Fruit fly (Drosophila melanogaster): ENCODE results near the gene CG33920.

CG33920 gene

DNA sequence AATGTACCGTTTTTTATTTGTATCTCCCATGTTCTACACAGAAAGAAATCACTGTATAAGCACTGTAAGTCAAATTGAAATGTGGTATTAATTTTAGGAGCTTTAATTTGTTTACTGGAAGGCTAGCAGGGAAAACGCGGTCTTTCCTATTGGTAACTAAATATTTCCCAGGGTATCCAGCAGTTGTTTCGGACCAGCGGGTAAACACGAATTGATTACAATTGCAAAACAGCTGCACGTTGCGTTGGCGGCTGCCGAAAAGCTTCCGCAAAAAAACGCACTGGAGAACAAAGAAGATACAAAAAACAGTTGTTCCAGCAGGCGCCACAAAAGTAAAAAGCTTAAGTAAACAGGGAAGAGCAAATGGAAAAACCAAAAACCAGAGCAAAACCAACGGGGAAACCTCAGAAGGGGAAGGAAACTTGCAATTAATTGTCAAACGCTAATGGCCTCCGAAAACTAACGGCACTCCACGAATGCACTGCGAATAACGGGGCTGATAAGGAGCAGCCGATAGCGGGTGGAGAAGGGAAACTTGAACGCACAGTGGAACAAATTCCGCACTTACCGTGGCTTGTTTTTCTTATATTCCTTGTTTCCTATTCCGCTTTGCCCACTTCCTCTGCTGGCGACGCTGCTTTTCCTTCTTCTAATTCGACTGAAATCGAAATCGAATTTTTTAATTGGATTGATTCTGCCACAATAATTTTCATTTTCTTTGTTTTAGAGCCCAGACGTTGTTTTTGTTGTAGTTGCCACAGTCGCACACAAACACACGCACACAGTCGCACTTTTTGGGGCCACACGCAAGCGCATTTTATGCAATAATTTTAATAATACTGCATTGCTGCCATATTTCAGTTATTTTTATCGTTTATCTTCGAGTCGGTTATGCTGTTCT lies 15.2 kb upstream of the CG33920 start (continued):
- TF ChIP-seq grn (GFP tag; optimal IDR thresholded peaks at IDR 0.05), result no peak
- no peak for TF ChIP-seq CG10147 (GFP tag; optimal IDR thresholded peaks at IDR 0.05)
- no peak for TF ChIP-seq pb (GFP tag; optimal IDR thresholded peaks at IDR 0.05)
- no peak for TF ChIP-seq ssp (GFP tag; IDR thresholded peaks at IDR 0.05)
- 0 out of 2 replicates have a peak, but pooled peaks have one; percentile 32 for TF ChIP-seq CG10321 (GFP tag; IDR thresholded peaks at IDR 0.05)
- no peak for TF ChIP-seq Doc2 (GFP tag; IDR thresholded peaks at IDR 0.05)
- TF ChIP-seq CG11247 (GFP tag; IDR thresholded peaks at IDR 0.05), result no peak
- TF ChIP-seq dimm (GFP tag; IDR thresholded peaks at IDR 0.05), result 0 out of 2 replicates have a peak, but pooled peaks have one; percentile 17
- TF ChIP-seq Dfd (GFP tag; optimal IDR thresholded peaks at IDR 0.05), result no peak
- peak; percentile 43 for TF ChIP-seq CG11504 (tag; optimal IDR thresholded peaks at IDR 0.05)
- 0 out of 2 replicates have a peak, but pooled peaks have one; percentile 32 for TF ChIP-seq CG5953 (GFP tag; IDR thresholded peaks at IDR 0.05)
- TF ChIP-seq slp2 (GFP tag; optimal IDR thresholded peaks at IDR 0.05), result peak; percentile 35
- TF ChIP-seq Sry-β (GFP tag; optimal IDR thresholded peaks at IDR 0.05), result no peak
- TF ChIP-seq ro (GFP tag; IDR thresholded peaks at IDR 0.05), result no peak
- TF ChIP-seq fu2 (GFP tag; optimal IDR thresholded peaks at IDR 0.05), result no peak
- TF ChIP-seq CG12942 (GFP tag; optimal IDR thresholded peaks at IDR 0.05), result peak; percentile 5
- no peak for TF ChIP-seq cato (GFP tag; optimal IDR thresholded peaks at IDR 0.05; ENCODE audit: borderline replicate concordance)
- TF ChIP-seq CG14965 (GFP tag; optimal IDR thresholded peaks at IDR 0.05; ENCODE audit: borderline replicate concordance), result no peak
- no peak for TF ChIP-seq CG34376 (GFP tag; optimal IDR thresholded peaks at IDR 0.05)
- peak; percentile 26; the same call in 1 of the 2 replicates for TF ChIP-seq sens-2 (GFP tag; IDR thresholded peaks at IDR 0.05)
- no peak for TF ChIP-seq fru (optimal IDR thresholded peaks at IDR 0.05)
- TF ChIP-seq mam (GFP tag; optimal IDR thresholded peaks at IDR 0.05), result peak; percentile 55
- TF ChIP-seq CG7745 (tag; optimal IDR thresholded peaks at IDR 0.05), result no peak
- TF ChIP-seq psq (GFP tag; optimal IDR thresholded peaks at IDR 0.05), result no peak
- no peak for TF ChIP-seq lola (GFP tag; optimal IDR thresholded peaks at IDR 0.05)
- TF ChIP-seq CG15269 (tag; optimal IDR thresholded peaks at IDR 0.05), result peak; percentile 42
- peak; percentile 22; the same call in 1 of the 2 replicates for TF ChIP-seq wor (GFP tag; IDR thresholded peaks at IDR 0.05)
- TF ChIP-seq CkIIα-i1 (GFP tag; IDR thresholded peaks at IDR 0.05), result no peak
- no peak for TF ChIP-seq CG4854 (GFP tag; optimal IDR thresholded peaks at IDR 0.05)
- peak; percentile 57; the same call in 2 of the 3 replicates for TF ChIP-seq Aef1 (GFP tag; IDR thresholded peaks at IDR 0.05)
- no peak for TF ChIP-seq dm (GFP tag; optimal IDR thresholded peaks at IDR 0.05)
- no peak for TF ChIP-seq CG6854 (GFP tag; optimal IDR thresholded peaks at IDR 0.05)
- TF ChIP-seq Nf-YC (tag; optimal IDR thresholded peaks at IDR 0.05), result peak; percentile 11
- TF ChIP-seq sim (GFP tag; IDR thresholded peaks at IDR 0.05), result no peak
- TF ChIP-seq nau (GFP tag; optimal IDR thresholded peaks at IDR 0.05), result peak; percentile 17
- TF ChIP-seq Rx (GFP tag; IDR thresholded peaks at IDR 0.05), result peak; percentile 51
- TF ChIP-seq Ssrp (tag; optimal IDR thresholded peaks at IDR 0.05), result peak; percentile 13
- TF ChIP-seq CrebB (tag; optimal IDR thresholded peaks at IDR 0.05), result no peak
- peak; percentile 17 for TF ChIP-seq CG4424 (GFP tag; optimal IDR thresholded peaks at IDR 0.05)
- TF ChIP-seq CG3995 (GFP tag; optimal IDR thresholded peaks at IDR 0.05), result no peak
- TF ChIP-seq chinmo (GFP tag; IDR thresholded peaks at IDR 0.05; ENCODE audit: partially characterized antibody), result no peak
- peak; percentile 27; the same call in 2 of the 3 replicates for TF ChIP-seq tgo (GFP tag; IDR thresholded peaks at IDR 0.05)
- no peak for TF ChIP-seq CG15601 (tag; optimal IDR thresholded peaks at IDR 0.05)
- TF ChIP-seq CG15073 (GFP tag; optimal IDR thresholded peaks at IDR 0.05), result no peak
- no peak for TF ChIP-seq CG3838 (GFP tag; optimal IDR thresholded peaks at IDR 0.05)
- TF ChIP-seq tap (tag; optimal IDR thresholded peaks at IDR 0.05), result no peak
- no peak for TF ChIP-seq CG3726 (GFP tag; IDR thresholded peaks at IDR 0.05)
- peak; percentile 79 for TF ChIP-seq D19B (GFP tag; optimal IDR thresholded peaks at IDR 0.05)
- TF ChIP-seq da (GFP tag; optimal IDR thresholded peaks at IDR 0.05), result no peak
- no peak for TF ChIP-seq luna (GFP tag; optimal IDR thresholded peaks at IDR 0.05)

Data from whole organism, embryonic.